Fruit fly (Drosophila melanogaster): ENCODE data around the gene RpS4.
A peak's percentile ranks its signal among the peaks of the same experiment; 100 is the strongest.

The RpS4 gene

dm6 chr3L:13041292-13042067, at the start of gene RpS4:
RpS4 (plus strand) TSS chr3L:13041756.
- TF ChIP-seq CG10979 (tag; optimal IDR thresholded peaks at IDR 0.05) (peak; percentile 73), wdn (GFP tag; IDR thresholded peaks at IDR 0.05) (peak; percentile 77), sima (GFP tag; optimal IDR thresholded peaks at IDR 0.05) (peak; percentile 80), sens-2 (GFP tag; IDR thresholded peaks at IDR 0.05) (peak; percentile 92), abd-A (tag; optimal IDR thresholded peaks at IDR 0.05) (peak; percentile 11), bcd (GFP tag; optimal IDR thresholded peaks at IDR 0.05) (peak; percentile 95), gce (GFP tag; IDR thresholded peaks at IDR 0.05) (peak; percentile 92), Mrtf (GFP tag; IDR thresholded peaks at IDR 0.05) (peak; percentile 73), CG6654 (GFP tag; optimal IDR thresholded peaks at IDR 0.05) (peak; percentile 61), CG14860 (GFP tag; IDR thresholded peaks at IDR 0.05; ENCODE audit: partially characterized antibody) (no peak), mirr (GFP tag; optimal IDR thresholded peaks at IDR 0.05) (peak; percentile 99), ash1 (GFP tag; optimal IDR thresholded peaks at IDR 0.05) (peak; percentile 97), CkIIα-i1 (GFP tag; IDR thresholded peaks at IDR 0.05) (peak; percentile 66), MESR4 (GFP tag; optimal IDR thresholded peaks at IDR 0.05) (peak; percentile 100), sqz (GFP tag; optimal IDR thresholded peaks at IDR 0.05) (peak; percentile 93), Doc3 (GFP tag; IDR thresholded peaks at IDR 0.05; ENCODE audit: partially characterized antibody) (no peak), stc (GFP tag; IDR thresholded peaks at IDR 0.05) (peak; percentile 84), CG12299 (tag; optimal IDR thresholded peaks at IDR 0.05) (peak; percentile 85), CG11723 (GFP tag; optimal IDR thresholded peaks at IDR 0.05) (peak; percentile 93), Neu2 (GFP tag; optimal IDR thresholded peaks at IDR 0.05; ENCODE audit: borderline replicate concordance) (peak; percentile 65), CG5245 (GFP tag; optimal IDR thresholded peaks at IDR 0.05) (peak; percentile 86), CG31441 (GFP tag; IDR thresholded peaks at IDR 0.05) (peak; percentile 82), CG10565 (GFP tag; optimal IDR thresholded peaks at IDR 0.05) (no peak), YL-1 (GFP tag; optimal IDR thresholded peaks at IDR 0.05) (peak; percentile 99), sr (GFP tag; IDR thresholded peaks at IDR 0.05) (peak; percentile 92), peb (GFP tag; IDR thresholded peaks at IDR 0.05) (peak; percentile 48; the same call in 1 of the 2 replicates), CG9215 (GFP tag; IDR thresholded peaks at IDR 0.05) (peak; percentile 78), CG2199 (GFP tag; IDR thresholded peaks at IDR 0.05) (peak; percentile 86; the same call in 2 of the 3 replicates), btn (GFP tag; optimal IDR thresholded peaks at IDR 0.05) (peak; percentile 84), slbo (GFP tag; IDR thresholded peaks at IDR 0.05) (peak; percentile 89), nerfin-1 (tag; optimal IDR thresholded peaks at IDR 0.05) (peak; percentile 80), eyg (GFP tag; optimal IDR thresholded peaks at IDR 0.05) (peak; percentile 92), Side (GFP tag; optimal IDR thresholded peaks at IDR 0.05) (peak; percentile 90), CG7839 (tag; optimal IDR thresholded peaks at IDR 0.05) (peak; percentile 80), CG7786 (GFP tag; optimal IDR thresholded peaks at IDR 0.05) (peak; percentile 72), CG9932 (GFP tag; IDR thresholded peaks at IDR 0.05) (peak; percentile 92), CG4820 (GFP tag; optimal IDR thresholded peaks at IDR 0.05) (peak; percentile 45), CG7963 (GFP tag; IDR thresholded peaks at IDR 0.05; ENCODE audit: partially characterized antibody) (no peak), CG8359 (GFP tag; optimal IDR thresholded peaks at IDR 0.05; ENCODE audit: borderline replicate concordance) (peak; percentile 85), sens (GFP tag) (peak; percentile 95), CG10543 (GFP tag; optimal IDR thresholded peaks at IDR 0.05) (peak; percentile 97), CG11085 (GFP tag; IDR thresholded peaks at IDR 0.05) (peak; percentile 77), Hr51 (GFP tag; optimal IDR thresholded peaks at IDR 0.05) (peak; percentile 77 to 78), NC2β (GFP tag; optimal IDR thresholded peaks at IDR 0.05) (peak; percentile 97), Myb (GFP tag; optimal IDR thresholded peaks at IDR 0.05) (peak; percentile 60), CG6683 (GFP tag; optimal IDR thresholded peaks at IDR 0.05) (peak; percentile 83), Nf-YC (tag; optimal IDR thresholded peaks at IDR 0.05) (peak; percentile 70), Hey (tag; optimal IDR thresholded peaks at IDR 0.05) (peak; percentile 95), CG8944 (GFP tag; optimal IDR thresholded peaks at IDR 0.05) (peak; percentile 74)
